Worm (Caenorhabditis elegans): Measurements from ENCODE around the gene C38D4.7.

DNA sequence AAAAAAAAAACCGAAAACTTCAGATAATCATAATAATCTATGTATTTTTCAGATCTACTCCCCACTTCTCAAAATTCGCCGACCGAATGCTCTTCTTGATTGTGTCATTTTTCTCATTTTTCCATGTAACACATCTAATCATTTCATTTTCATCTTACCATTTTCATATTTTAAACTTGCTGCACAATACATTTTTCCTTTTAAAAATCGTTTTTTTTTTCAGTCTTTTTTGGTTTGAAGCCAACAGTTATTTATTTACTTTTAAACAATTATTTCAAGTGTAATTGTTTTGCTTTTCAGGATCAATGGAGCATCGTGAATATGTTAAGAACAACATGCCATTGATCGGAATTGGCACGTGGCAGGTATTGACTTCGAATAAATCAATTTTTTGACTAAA is 47.9 kb upstream of the C38D4.7 start, which contains the start of gene C35D10.6:
- TF ChIP-seq lir-1 (GFP tag; conservative IDR thresholded peaks at IDR 0.05) (no peak), lin-54 (GFP tag; optimal IDR thresholded peaks at IDR 0.05) (no peak), him-1 (tag; optimal IDR thresholded peaks at IDR 0.05) (no peak)
